Fruit fly (Drosophila melanogaster) whole organism, embryonic: ENCODE data around the gene tmod.

Experiments
- Bgb ChIP-seq: fragments of 200-800 bp; sonication (Bioruptor generic); IDR thresholded peaks from 2 replicates; pipeline ENCODE4 v1.3.6; 2022; ENCODE audit warnings: missing biosample characterization, missing genetic modification characterization; ENCODE audit not compliant: partially characterized antibody
- CG12659 ChIP-seq: fragments of 200-800 bp; sonication (Bioruptor generic); optimal IDR thresholded peaks from 3 replicates; lab custom pipeline; 2017; ENCODE audit warnings: mild to moderate bottlenecking, missing biosample characterization, missing genetic modification reagents, missing genetic modification characterization
- CG18619 ChIP-seq: fragments of 200-800 bp; sonication (Bioruptor generic); optimal IDR thresholded peaks from 3 replicates; lab custom pipeline; 2017; ENCODE audit warnings: missing biosample characterization, mild to moderate bottlenecking, missing genetic modification characterization
- CG4730 ChIP-seq: fragments of 200-800 bp; sonication (Bioruptor generic); IDR thresholded peaks from 2 replicates; pipeline ENCODE4 v1.3.6; 2022; ENCODE audit warnings: missing biosample characterization, missing genetic modification characterization
- CG9797 ChIP-seq: fragments of 200-800 bp; sonication (Bioruptor generic); optimal IDR thresholded peaks from 3 replicates; lab custom pipeline; 2018; ENCODE audit warnings: missing biosample characterization, mild to moderate bottlenecking, missing genetic modification characterization
- HmgZ ChIP-seq: fragments of 200-800 bp; sonication (Bioruptor generic); optimal IDR thresholded peaks from 2 replicates; lab custom pipeline; 2018; ENCODE audit warnings: missing biosample characterization, mild to moderate bottlenecking, missing genetic modification characterization
- lmd ChIP-seq: fragments of 200-800 bp; sonication (Bioruptor generic); IDR thresholded peaks from 2 replicates; pipeline ENCODE4 v1.3.6; 2022; ENCODE audit warnings: missing biosample characterization, missing genetic modification characterization
- prd ChIP-seq, 3 experiments: fragments of >200 bp in 2 of 3; fragments of 200-800 bp in 1 of 3; sonication (Bioruptor generic) in 1 of 3; optimal IDR thresholded peaks in 2 of 3; IDR thresholded peaks in 1 of 3; 2 replicates in 2 of 3; 3 replicates in 1 of 3; pipeline versions ENCODE4 v1.3.6 to Lab custom; 2017 to 2022; ENCODE audit warnings: missing biosample characterization in 1 of 3, missing genetic modification characterization in 1 of 3

DNA sequence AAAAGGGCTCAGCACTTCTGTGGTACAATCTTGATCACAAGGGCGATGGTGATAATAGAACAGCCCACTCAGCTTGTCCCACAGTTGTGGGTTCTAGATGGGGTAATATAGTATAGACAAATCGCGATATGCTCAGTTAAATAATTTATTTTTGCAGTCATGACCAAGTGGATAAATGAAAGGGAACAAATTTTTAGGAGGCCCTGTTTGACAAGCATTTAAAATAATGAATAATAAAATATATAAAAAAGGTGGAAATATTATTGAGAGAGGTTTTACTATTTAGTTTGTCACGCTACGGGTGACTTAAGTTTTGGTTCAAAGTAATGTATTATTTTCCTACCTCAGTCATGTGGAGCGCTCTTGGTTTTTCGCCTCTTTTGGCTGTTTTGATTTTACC lies 24.7 kb upstream of the tmod start, which contains the start of gene CG34041:
- TF ChIP-seq CG9797 (GFP tag; lab: Kevin White, UChicago), result no peak
- no peak for TF ChIP-seq CG4730 (GFP tag; lab: Robert Waterston, UW)
- no peak for TF ChIP-seq CG18619 (GFP tag; lab: Kevin White, UChicago)
- TF ChIP-seq CG12659 (GFP tag; lab: Kevin White, UChicago), result no peak
- no peak for TF ChIP-seq Bgb (GFP tag; lab: Robert Waterston, UW)
- no peak for TF ChIP-seq prd (optimal IDR thresholded peaks at IDR 0.05; lab: Kevin White, UChicago)
- no peak for TF ChIP-seq prd (GFP tag; IDR thresholded peaks at IDR 0.05; lab: Robert Waterston, UW)
- no peak for TF ChIP-seq lmd (GFP tag; lab: Robert Waterston, UW)
- no peak for TF ChIP-seq HmgZ (tag; lab: Kevin White, UChicago)
